Fruit fly (Drosophila melanogaster): ENCODE measurements around the gene ppk15.
A peak's percentile ranks its signal among the peaks of the same experiment; 100 is the strongest.

The ppk15 gene

dm6 chr3R:26425005-26425404 is 21.5 kb upstream of the ppk15 start, which contains the start of gene CG6503:
TSS of gene CG6503 (minus strand) at chr3R:26425105.
- TF ChIP-seq CG17801 (GFP tag; optimal IDR thresholded peaks at IDR 0.05; ENCODE audit: partially characterized antibody): no peak

DNA sequence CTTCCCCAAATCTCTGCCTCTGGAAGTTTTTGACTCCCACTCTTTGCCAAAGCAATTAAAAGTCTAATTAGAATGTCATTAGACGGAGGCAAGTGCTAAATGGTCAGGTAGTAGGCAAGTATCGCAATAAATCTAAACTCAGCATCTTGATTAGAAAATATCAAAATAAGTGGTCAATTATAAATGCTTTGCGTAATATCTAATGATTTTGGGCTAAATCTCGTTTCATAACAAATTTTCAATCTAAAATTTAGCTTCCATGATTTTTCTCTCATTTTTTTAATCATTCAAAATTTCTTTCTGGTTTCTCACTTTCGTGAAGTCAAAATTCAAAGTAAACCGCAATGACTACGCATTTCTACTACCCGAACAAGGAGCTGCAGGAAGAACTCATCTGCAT is 10.3 kb upstream of the ppk15 start, which contains the start of gene Ald2:
TSS of gene Ald2 (plus strand) at position 301 of the 400 bp plus-strand sequence.
- TF ChIP-seq CG17801 (GFP tag; optimal IDR thresholded peaks at IDR 0.05; ENCODE audit: partially characterized antibody): no peak

- peak; percentile 6 for TF ChIP-seq CG17801 (GFP tag; optimal IDR thresholded peaks at IDR 0.05; ENCODE audit: partially characterized antibody)
These were observed 6.3 kb upstream of the ppk15 start for dm6 chr3R:26409780-26410179.

All from ovary, adult (tissue).